Worm (Caenorhabditis elegans) whole organism, late embryonic: Measurements from ENCODE around the gene C44C1.6.

ENCODE experiments used
- hlh-6 ChIP-seq: sonication (generic microtip); optimal IDR thresholded peaks from 2 replicates; lab custom pipeline; 2016; ENCODE audit warnings: missing genotype, missing genetic modification characterization, missing compliant biosample characterization
- pag-3 ChIP-seq: sonication (generic microtip); optimal IDR thresholded peaks from 2 replicates; lab custom pipeline; 2016; ENCODE audit warnings: missing compliant biosample characterization, missing genetic modification characterization, borderline replicate concordance
- tbx-2 ChIP-seq: sonication (generic microtip); optimal IDR thresholded peaks from 2 replicates; lab custom pipeline; 2016; ENCODE audit warnings: missing genetic modification characterization, missing compliant biosample characterization
- ztf-16 ChIP-seq: sonication (generic microtip); optimal IDR thresholded peaks from 2 replicates; lab custom pipeline; 2017; ENCODE audit warnings: missing genetic modification characterization, missing compliant biosample characterization

DNA sequence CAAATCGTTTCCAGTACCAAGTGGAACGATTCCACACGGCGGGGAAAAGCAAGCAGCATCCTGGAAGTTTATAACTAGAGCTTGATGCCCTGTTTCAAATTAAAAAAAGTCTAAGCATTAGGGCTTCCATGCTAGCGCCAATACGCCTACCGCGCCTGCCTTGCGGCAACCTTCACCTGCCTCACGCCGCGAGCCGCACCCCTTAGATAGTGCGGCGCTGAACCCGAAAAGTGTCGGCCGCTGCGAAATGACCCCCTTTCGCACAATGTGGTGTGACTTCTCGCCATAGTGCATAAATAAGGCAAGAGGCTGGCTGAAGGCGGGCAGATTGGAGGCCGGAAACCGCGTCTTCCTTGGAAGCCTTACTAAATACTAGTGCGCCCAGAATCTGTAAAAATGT lies 16.4 kb upstream of the C44C1.6 start:
- TF ChIP-seq ztf-16 (tag; lab: Kevin White, UChicago): no peak
- TF ChIP-seq hlh-6 (tag; lab: Kevin White, UChicago): no peak
- TF ChIP-seq tbx-2 (tag; lab: Kevin White, UChicago): no peak
- TF ChIP-seq pag-3: no peak
